Fruit fly (Drosophila melanogaster) whole organism, prepupa: Measurements from ENCODE around the gene NO66.

ENCODE experiments used
- CG32006 ChIP-seq: fragments of 200-800 bp; sonication (Bioruptor generic); optimal IDR thresholded peaks from 3 replicates; lab custom pipeline; 2017; ENCODE audit warnings: missing biosample characterization, mild to moderate bottlenecking, missing genetic modification characterization
- CG34406 ChIP-seq: fragments of 200-800 bp; sonication (Bioruptor generic); optimal IDR thresholded peaks from 3 replicates; lab custom pipeline; 2016; ENCODE audit warnings: missing biosample characterization, missing genetic modification characterization
- dsx ChIP-seq: fragments of 200-800 bp; optimal IDR thresholded peaks from 3 replicates; lab custom pipeline; 2019; ENCODE audit warnings: missing biosample characterization, mild to moderate bottlenecking, missing genetic modification characterization, moderate library complexity; ENCODE audit not compliant: poor library complexity, severe bottlenecking
- fkh ChIP-seq: fragments of 200-800 bp; sonication (Bioruptor generic); optimal IDR thresholded peaks from 3 replicates; lab custom pipeline; 2017; ENCODE audit warnings: missing biosample characterization, mild to moderate bottlenecking, missing genetic modification characterization, moderate library complexity

dm6 chrX:4323911-4324368 is 4.7 kb downstream of the NO66 start:
- TF ChIP-seq CG34406 (GFP tag; lab: Kevin White, UChicago): peak; percentile 81
- peak; percentile 85 for TF ChIP-seq CG32006
- TF ChIP-seq dsx (GFP tag; lab: Kevin White, UChicago): peak; percentile 38
- peak; percentile 70 for TF ChIP-seq fkh (GFP tag; lab: Kevin White, UChicago)
